ENCODE assay signal across 5 fruit fly cellular contexts in genomic region chr2L:7953371-7954017, dm6.
TF ChIP-seq lines count a peak whose summit lies in the region.

No protein-coding gene starts in this region.

- peak; percentile 76 to 89 for TF ChIP-seq CTCF in S2 (optimal IDR thresholded peaks at IDR 0.05; lab: Kevin White, UChicago)
- peak; percentile 83 for TF ChIP-seq CTCF in whole organism, embryonic (GFP tag; optimal IDR thresholded peaks at IDR 0.05; lab: Kevin White, UChicago)

TF ChIP-seq in whole organism, embryonic, 481 proteins besides CTCF, POLR2A, EP300 and RAD21 (continues in another document):
- no peak for TF ChIP-seq hkb (optimal IDR thresholded peaks at IDR 0.05; lab: Kevin White, UChicago)
- TF ChIP-seq hkb (GFP tag; IDR thresholded peaks at IDR 0.05; lab: Robert Waterston, UW) = no peak
- peak; percentile 8 for TF ChIP-seq CG11504 (tag; optimal IDR thresholded peaks at IDR 0.05; lab: Kevin White, UChicago)
- TF ChIP-seq dimm (GFP tag; IDR thresholded peaks at IDR 0.05; lab: Robert Waterston, UW) = no peak
- no peak for TF ChIP-seq CG31365 (tag; optimal IDR thresholded peaks at IDR 0.05; lab: Kevin White, UChicago)
- TF ChIP-seq CG4360 (GFP tag; IDR thresholded peaks at IDR 0.05; lab: Robert Waterston, UW) = peak; percentile 68
- TF ChIP-seq CG8388 (GFP tag; optimal IDR thresholded peaks at IDR 0.05; lab: Kevin White, UChicago) = no peak
- TF ChIP-seq CG6272 (GFP tag; IDR thresholded peaks at IDR 0.05; lab: Robert Waterston, UW) = no peak
- TF ChIP-seq chn (GFP tag; optimal IDR thresholded peaks at IDR 0.05; lab: Kevin White, UChicago) = no peak
- TF ChIP-seq MESR4 (GFP tag; optimal IDR thresholded peaks at IDR 0.05; lab: Kevin White, UChicago) = no peak
- no peak for TF ChIP-seq CG4854 (GFP tag; optimal IDR thresholded peaks at IDR 0.05; lab: Kevin White, UChicago)
- TF ChIP-seq Mrtf (GFP tag; IDR thresholded peaks at IDR 0.05; lab: Robert Waterston, UW) = no peak
- no peak for TF ChIP-seq lbe (GFP tag; optimal IDR thresholded peaks at IDR 0.05; lab: Kevin White, UChicago)
- TF ChIP-seq HLH3B (GFP tag; IDR thresholded peaks at IDR 0.05; lab: Robert Waterston, UW) = no peak
- no peak for TF ChIP-seq Vsx1 (GFP tag; optimal IDR thresholded peaks at IDR 0.05; lab: Kevin White, UChicago)
- no peak for TF ChIP-seq nmo (GFP tag; optimal IDR thresholded peaks at IDR 0.05; lab: Kevin White, UChicago)
- TF ChIP-seq toy (GFP tag; IDR thresholded peaks at IDR 0.05; lab: Robert Waterston, UW) = no peak
- no peak for TF ChIP-seq Jarid2 (GFP tag; optimal IDR thresholded peaks at IDR 0.05; lab: Kevin White, UChicago)
- TF ChIP-seq CG18764 (GFP tag; optimal IDR thresholded peaks at IDR 0.05; lab: Kevin White, UChicago) = no peak
- no peak for TF ChIP-seq pho (GFP tag; optimal IDR thresholded peaks at IDR 0.05; lab: Kevin White, UChicago)
- TF ChIP-seq Drgx (GFP tag; IDR thresholded peaks at IDR 0.05; lab: Robert Waterston, UW) = peak; percentile 78
- no peak for TF ChIP-seq schlank (tag; optimal IDR thresholded peaks at IDR 0.05; lab: Kevin White, UChicago)
- TF ChIP-seq her (GFP tag; optimal IDR thresholded peaks at IDR 0.05; lab: Kevin White, UChicago) = no peak
- no peak for TF ChIP-seq fd96Cb (tag; optimal IDR thresholded peaks at IDR 0.05; lab: Kevin White, UChicago)

TF ChIP-seq in whole organism, prepupa, 60 proteins besides CTCF, POLR2A, EP300 and RAD21 (continues in another document):
- TF ChIP-seq fd85E (GFP tag; optimal IDR thresholded peaks at IDR 0.05; lab: Kevin White, UChicago) = no peak
- TF ChIP-seq CG6854 (GFP tag; optimal IDR thresholded peaks at IDR 0.05; lab: Kevin White, UChicago) = no peak
- TF ChIP-seq CG9139 (GFP tag; optimal IDR thresholded peaks at IDR 0.05; lab: Kevin White, UChicago) = no peak
- TF ChIP-seq OdsH (GFP tag; optimal IDR thresholded peaks at IDR 0.05; lab: Kevin White, UChicago) = no peak
- peak; percentile 46 for TF ChIP-seq acj6 (GFP tag; optimal IDR thresholded peaks at IDR 0.05; lab: Kevin White, UChicago)
- TF ChIP-seq CG10669 (GFP tag; optimal IDR thresholded peaks at IDR 0.05; lab: Kevin White, UChicago) = no peak
- TF ChIP-seq spab (GFP tag; optimal IDR thresholded peaks at IDR 0.05; lab: Kevin White, UChicago) = no peak
- TF ChIP-seq Met (GFP tag; optimal IDR thresholded peaks at IDR 0.05; lab: Kevin White, UChicago) = peak; percentile 12
- TF ChIP-seq Ets96B (tag; optimal IDR thresholded peaks at IDR 0.05; lab: Kevin White, UChicago) = peak; percentile 10
- no peak for TF ChIP-seq fkh (GFP tag; optimal IDR thresholded peaks at IDR 0.05; lab: Kevin White, UChicago)
- TF ChIP-seq vri (GFP tag; optimal IDR thresholded peaks at IDR 0.05; lab: Kevin White, UChicago) = no peak
- TF ChIP-seq CG3919 (GFP tag; optimal IDR thresholded peaks at IDR 0.05; lab: Kevin White, UChicago) = peak; percentile 30
- peak; percentile 53 for TF ChIP-seq CG6276 (GFP tag; optimal IDR thresholded peaks at IDR 0.05; lab: Kevin White, UChicago)
- TF ChIP-seq svp (GFP tag; lab: Kevin White, UChicago) = no peak
- no peak for TF ChIP-seq CG4318 (GFP tag; optimal IDR thresholded peaks at IDR 0.05; lab: Kevin White, UChicago)
- peak; percentile 68 for TF ChIP-seq CG11294 (GFP tag; IDR thresholded peaks at IDR 0.05; lab: Robert Waterston, UW)
- no peak for TF ChIP-seq CG34406 (GFP tag; optimal IDR thresholded peaks at IDR 0.05; lab: Kevin White, UChicago)
- TF ChIP-seq CG16779 (tag; optimal IDR thresholded peaks at IDR 0.05; lab: Kevin White, UChicago) = no peak
- TF ChIP-seq Sox102F (GFP tag; optimal IDR thresholded peaks at IDR 0.05; lab: Kevin White, UChicago) = no peak
- no peak for TF ChIP-seq topi (GFP tag; optimal IDR thresholded peaks at IDR 0.05; lab: Kevin White, UChicago)
- no peak for TF ChIP-seq CG11762 (GFP tag; optimal IDR thresholded peaks at IDR 0.05; lab: Kevin White, UChicago; ENCODE audit: insufficient read depth)
- TF ChIP-seq CG6792 (GFP tag; optimal IDR thresholded peaks at IDR 0.05; lab: Kevin White, UChicago) = no peak
- no peak for TF ChIP-seq CG1621 (tag; optimal IDR thresholded peaks at IDR 0.05; lab: Kevin White, UChicago)
- TF ChIP-seq dac (GFP tag; optimal IDR thresholded peaks at IDR 0.05; lab: Kevin White, UChicago) = no peak
- TF ChIP-seq Eip93F (GFP tag; optimal IDR thresholded peaks at IDR 0.05; lab: Kevin White, UChicago) = no peak

TF ChIP-seq in whole organism, pupa, 21 proteins besides CTCF, POLR2A, EP300 and RAD21:
- peak; percentile 7 for TF ChIP-seq CG8159 (tag; optimal IDR thresholded peaks at IDR 0.05; lab: Kevin White, UChicago)
- peak; percentile 83 for TF ChIP-seq Ets98B (GFP tag; IDR thresholded peaks at IDR 0.05; lab: Robert Waterston, UW)
- peak; percentile 37 for TF ChIP-seq Pif1A (GFP tag; optimal IDR thresholded peaks at IDR 0.05; lab: Kevin White, UChicago)
- TF ChIP-seq fd96Ca (GFP tag; IDR thresholded peaks at IDR 0.05; lab: Robert Waterston, UW) = peak; percentile 80
- peak; percentile 10 for TF ChIP-seq CG17806 (tag; optimal IDR thresholded peaks at IDR 0.05; lab: Kevin White, UChicago)
- no peak for TF ChIP-seq D1 (tag; optimal IDR thresholded peaks at IDR 0.05; lab: Kevin White, UChicago)
- TF ChIP-seq CG15710 (tag; optimal IDR thresholded peaks at IDR 0.05; lab: Kevin White, UChicago) = no peak
- TF ChIP-seq CG12605 (GFP tag; IDR thresholded peaks at IDR 0.05; lab: Robert Waterston, UW) = no peak
- no peak for TF ChIP-seq CG34367 (tag; optimal IDR thresholded peaks at IDR 0.05; lab: Kevin White, UChicago)
- TF ChIP-seq CG9948 (tag; optimal IDR thresholded peaks at IDR 0.05; lab: Kevin White, UChicago) = peak; percentile 37
- TF ChIP-seq rn (GFP tag; IDR thresholded peaks at IDR 0.05; lab: Robert Waterston, UW) = 0 out of 2 replicates have a peak, but pooled peaks have one; percentile 7
- peak; percentile 79 for TF ChIP-seq CG32121 (GFP tag; IDR thresholded peaks at IDR 0.05; lab: Robert Waterston, UW)
- TF ChIP-seq CG13204 (GFP tag; optimal IDR thresholded peaks at IDR 0.05; lab: Kevin White, UChicago) = no peak
- peak; percentile 24 for TF ChIP-seq Pif1B (GFP tag; optimal IDR thresholded peaks at IDR 0.05; lab: Kevin White, UChicago)
- peak; percentile 72 for TF ChIP-seq CG4496 (GFP tag; IDR thresholded peaks at IDR 0.05; lab: Robert Waterston, UW)
- TF ChIP-seq CG8301 (tag; optimal IDR thresholded peaks at IDR 0.05; lab: Kevin White, UChicago) = peak; percentile 52
- peak; percentile 68 for TF ChIP-seq CG14655 (GFP tag; optimal IDR thresholded peaks at IDR 0.05; lab: Kevin White, UChicago)

TF ChIP-seq in whole organism, wandering third instar larva, 38 proteins besides CTCF, POLR2A, EP300 and RAD21:
- no peak for TF ChIP-seq woc (GFP tag; optimal IDR thresholded peaks at IDR 0.05; lab: Kevin White, UChicago)
- TF ChIP-seq rgr (GFP tag; optimal IDR thresholded peaks at IDR 0.05; lab: Kevin White, UChicago) = peak; percentile 18
- peak in 1 of 2 experiments; percentile 21 for TF ChIP-seq foxo (GFP tag; optimal IDR thresholded peaks at IDR 0.05; lab: Kevin White, UChicago)
- TF ChIP-seq h (GFP tag; optimal IDR thresholded peaks at IDR 0.05; lab: Kevin White, UChicago) = peak; percentile 9
- no peak for TF ChIP-seq Hnf4 (GFP tag; optimal IDR thresholded peaks at IDR 0.05; lab: Kevin White, UChicago)
- TF ChIP-seq Myc (optimal IDR thresholded peaks at IDR 0.05; lab: Kevin White, UChicago) = no peak
